Worm (Caenorhabditis elegans) whole organism, mixed stage, embryonic: ENCODE results near the gene sri-60.
"Not testable (repeated sequence)": the region's sequence is repeated elsewhere in the genome, so short reads cannot be mapped to it uniquely, and the experiment has no call there.

Experiments used
- M03D4.4 ChIP-seq: sonication (generic microtip); optimal IDR thresholded peaks from 2 replicates; lab custom pipeline; 2017; ENCODE audit warnings: mild to moderate bottlenecking, missing genetic modification characterization, missing compliant biosample characterization
- bed-3 ChIP-seq: fragments of 200-800 bp; sonication (Bioruptor generic); optimal IDR thresholded peaks from 3 replicates; lab custom pipeline; 2018; ENCODE audit warnings: mild to moderate bottlenecking, missing genetic modification characterization, moderate library complexity, missing compliant biosample characterization
- blmp-1 ChIP-seq: fragments of 150-350 bp; optimal IDR thresholded peaks from 2 replicates; lab custom pipeline; 2014; ENCODE audit warnings: missing biosample characterization, missing genetic modification characterization
- ceh-43 ChIP-seq: fragments of 200-800 bp; sonication (Bioruptor generic); optimal IDR thresholded peaks from 2 replicates; lab custom pipeline; 2018; ENCODE audit warnings: mild to moderate bottlenecking, missing genetic modification characterization, moderate library complexity, missing compliant biosample characterization
- ceh-83 ChIP-seq: fragments of 200-800 bp; sonication (Bioruptor generic); optimal IDR thresholded peaks from 2 replicates; lab custom pipeline; 2018; ENCODE audit warnings: mild to moderate bottlenecking, missing genetic modification characterization, missing compliant biosample characterization
- ces-1 ChIP-seq: fragments of 150-350 bp; optimal IDR thresholded peaks from 2 replicates; lab custom pipeline; 2014; ENCODE audit warnings: missing biosample characterization, missing genetic modification reagents, missing genetic modification characterization
- cnd-1 ChIP-seq: fragments of 200-800 bp; sonication (Bioruptor generic); optimal IDR thresholded peaks from 2 replicates; lab custom pipeline; 2018; ENCODE audit warnings: mild to moderate bottlenecking, missing genetic modification characterization, missing compliant biosample characterization
- drap-1 ChIP-seq: fragments of 200-800 bp; sonication (Bioruptor generic); optimal IDR thresholded peaks from 3 replicates; lab custom pipeline; 2018; ENCODE audit warnings: mild to moderate bottlenecking, missing genetic modification characterization, missing compliant biosample characterization
- elt-1 ChIP-seq: sonication (generic microtip); optimal IDR thresholded peaks from 2 replicates; lab custom pipeline; 2017; ENCODE audit warnings: missing genetic modification characterization, mild to moderate bottlenecking, missing compliant biosample characterization, antibody characterized with exemption, moderate library complexity, borderline replicate concordance; ENCODE audit not compliant: insufficient read depth
- flh-1 ChIP-seq: fragments of 200-800 bp; sonication (Bioruptor generic); optimal IDR thresholded peaks from 2 replicates; lab custom pipeline; 2018; ENCODE audit warnings: mild to moderate bottlenecking, missing genetic modification characterization, moderate library complexity, missing compliant biosample characterization
- ham-2 ChIP-seq: fragments of 200-800 bp; sonication (Bioruptor generic); optimal IDR thresholded peaks from 2 replicates; lab custom pipeline; 2018; ENCODE audit warnings: mild to moderate bottlenecking, missing genetic modification characterization, missing compliant biosample characterization
- hlh-1 ChIP-seq: fragments of 150-350 bp; optimal IDR thresholded peaks from 2 replicates; lab custom pipeline; 2014; ENCODE audit warnings: missing biosample characterization, missing genetic modification reagents, missing genetic modification characterization
- lin-13 ChIP-seq: fragments of 150-350 bp; optimal IDR thresholded peaks from 2 replicates; lab custom pipeline; 2014; ENCODE audit warnings: missing biosample characterization, missing genetic modification characterization
- lin-32 ChIP-seq: fragments of 200-800 bp; sonication (Bioruptor generic); optimal IDR thresholded peaks from 2 replicates; lab custom pipeline; 2018; ENCODE audit warnings: mild to moderate bottlenecking, missing genetic modification characterization, missing compliant biosample characterization
- mab-5 ChIP-seq: fragments of 150-350 bp; optimal IDR thresholded peaks from 2 replicates; lab custom pipeline; 2014; ENCODE audit warnings: missing biosample characterization, missing genetic modification characterization
- mls-2 ChIP-seq: sonication (generic microtip); optimal IDR thresholded peaks from 2 replicates; lab custom pipeline; 2016; ENCODE audit warnings: mild to moderate bottlenecking, missing genetic modification characterization, moderate library complexity, missing compliant biosample characterization
- nhr-2 ChIP-seq: fragments of 150-350 bp; optimal IDR thresholded peaks from 2 replicates; lab custom pipeline; 2014; ENCODE audit warnings: missing biosample characterization, missing genetic modification characterization
- nhr-237 ChIP-seq: fragments of 150-350 bp; optimal IDR thresholded peaks from 2 replicates; lab custom pipeline; 2014; ENCODE audit warnings: missing biosample characterization, missing genetic modification characterization
- nhr-28 ChIP-seq: fragments of 150-350 bp; optimal IDR thresholded peaks from 2 replicates; lab custom pipeline; 2014; ENCODE audit warnings: missing biosample characterization, missing genetic modification characterization
- nhr-76 ChIP-seq: sonication (generic microtip); optimal IDR thresholded peaks from 2 replicates; lab custom pipeline; 2017; ENCODE audit warnings: missing biosample characterization, missing genetic modification characterization
- pha-4 ChIP-seq: fragments of 150-350 bp; optimal IDR thresholded peaks from 2 replicates; lab custom pipeline; 2018; ENCODE audit warnings: missing biosample characterization, missing genetic modification reagents, missing genetic modification characterization
- sem-2 ChIP-seq: fragments of 200-800 bp; sonication (Bioruptor generic); optimal IDR thresholded peaks from 2 replicates; lab custom pipeline; 2018; ENCODE audit warnings: mild to moderate bottlenecking, missing genetic modification characterization, missing compliant biosample characterization
- unc-120 ChIP-seq: sonication (generic microtip); optimal IDR thresholded peaks from 2 replicates; lab custom pipeline; 2017; ENCODE audit warnings: missing genetic modification characterization, missing compliant biosample characterization; ENCODE audit not compliant: poor library complexity, severe bottlenecking
- unc-39 ChIP-seq: fragments of 150-350 bp; optimal IDR thresholded peaks from 2 replicates; lab custom pipeline; 2014; ENCODE audit warnings: missing biosample characterization, missing genetic modification characterization
- unc-62 ChIP-seq: fragments of 150-350 bp; optimal IDR thresholded peaks from 2 replicates; lab custom pipeline; 2014; ENCODE audit warnings: missing biosample characterization, missing genetic modification reagents, missing genetic modification characterization
- zip-8 ChIP-seq: fragments of 150-350 bp; optimal IDR thresholded peaks from 2 replicates; lab custom pipeline; 2014; ENCODE audit warnings: missing biosample characterization, missing genetic modification characterization
- ztf-11 ChIP-seq: fragments of 150-350 bp; optimal IDR thresholded peaks from 2 replicates; lab custom pipeline; 2014; ENCODE audit warnings: missing biosample characterization, missing genetic modification characterization

The sri-60 gene

ce11 chrII:2688616-2689015 is 14.0 kb downstream of the sri-60 start, which contains the start of gene nspf-2:
Gene nspf-2 (plus strand): TSS chrII:2688916.
- TF ChIP-seq unc-39; nhr-237 (tag; lab: Kevin White, UChicago); ces-1 (GFP tag; lab: Kevin White, UChicago): not testable (repeated sequence)

ce11 chrII:2686985-2687675 is 15.5 kb downstream of the sri-60 start, which contains the start of the genes sup-9 and nspf-1:
Gene sup-9 (minus strand): TSS chrII:2687027.
Gene nspf-1 (plus strand): TSS chrII:2687625.
- TF ChIP-seq flh-1, result no peak
- TF ChIP-seq ztf-11 (tag; lab: Kevin White, UChicago), result no peak
- TF ChIP-seq bed-3 (GFP tag; lab: Kevin White, UChicago), result no peak
- no peak for TF ChIP-seq nhr-28
- peak; percentile 34 for TF ChIP-seq hlh-1
- TF ChIP-seq unc-120 (tag; lab: Kevin White, UChicago), result peak; percentile 48
- peak; percentile 65 for TF ChIP-seq unc-62 (GFP tag; lab: Kevin White, UChicago)
- peak; percentile 15 for TF ChIP-seq ces-1 (GFP tag; lab: Kevin White, UChicago)
- no peak for TF ChIP-seq ham-2 (GFP tag; lab: Kevin White, UChicago)

- TF ChIP-seq nhr-76 (tag; lab: Kevin White, UChicago) (no peak), mab-5 (tag; lab: Kevin White, UChicago) (no peak), bed-3 (GFP tag; lab: Kevin White, UChicago) (no peak), blmp-1 (no peak), mls-2 (tag; lab: Kevin White, UChicago) (no peak), drap-1 (GFP tag; lab: Kevin White, UChicago) (no peak), pha-4 (tag; lab: Kevin White, UChicago) (no peak), hlh-1 (no peak), ceh-83 (GFP tag; lab: Kevin White, UChicago) (no peak), cnd-1 (tag; lab: Kevin White, UChicago) (no peak), unc-120 (tag; lab: Kevin White, UChicago) (no peak), unc-39 (no peak), elt-1 (tag; lab: Kevin White, UChicago) (no peak), zip-8 (no peak), ham-2 (GFP tag; lab: Kevin White, UChicago) (no peak), lin-32 (GFP tag; lab: Kevin White, UChicago) (no peak)
- TF ChIP-seq, all 35 proteins: peak for 0
Measured at ce11 chrII:2684783-2685182, 17.9 kb downstream of the sri-60 start.

ce11 chrII:2684208-2684607 is 18.4 kb downstream of the sri-60 start, which contains the start of gene ceh-87:
Gene ceh-87 (minus strand): TSS chrII:2684308.
- TF ChIP-seq pha-4 (tag; lab: Kevin White, UChicago), result no peak
- TF ChIP-seq zip-8, result no peak
- no peak for TF ChIP-seq unc-62 (GFP tag; lab: Kevin White, UChicago)
- TF ChIP-seq mab-5 (tag; lab: Kevin White, UChicago), result no peak
- TF ChIP-seq nhr-237 (tag; lab: Kevin White, UChicago), result no peak
- no peak for TF ChIP-seq ceh-83 (GFP tag; lab: Kevin White, UChicago)
- no peak for TF ChIP-seq nhr-2 (tag; lab: Kevin White, UChicago)
- no peak for TF ChIP-seq elt-1 (tag; lab: Kevin White, UChicago)
- TF ChIP-seq M03D4.4 (tag; lab: Kevin White, UChicago), result no peak
- TF ChIP-seq, all 35 proteins: peak for 0

ce11 chrII:2681118-2681517 is 21.5 kb downstream of the sri-60 start, which contains the start of gene F34D6.1:
Gene F34D6.1 (minus strand): TSS chrII:2681218.
- TF ChIP-seq sem-2 (GFP tag; lab: Kevin White, UChicago), result no peak
- TF ChIP-seq ces-1 (GFP tag; lab: Kevin White, UChicago), result no peak
- no peak for TF ChIP-seq nhr-237 (tag; lab: Kevin White, UChicago)
- TF ChIP-seq elt-1 (tag; lab: Kevin White, UChicago), result no peak
- no peak for TF ChIP-seq ceh-83 (GFP tag; lab: Kevin White, UChicago)
- no peak for TF ChIP-seq ceh-43 (GFP tag; lab: Kevin White, UChicago)
- no peak for TF ChIP-seq lin-13 (tag; lab: Kevin White, UChicago)
